Worm (Caenorhabditis elegans) whole organism, mixed stage, embryonic: Measurements from ENCODE around the gene tnt-3.

Experiments
- M03D4.4 ChIP-seq: sonication (generic microtip); optimal IDR thresholded peaks from 2 replicates; lab custom pipeline; 2017; ENCODE audit warnings: mild to moderate bottlenecking, missing genetic modification characterization, missing compliant biosample characterization
- bed-3 ChIP-seq: fragments of 200-800 bp; sonication (Bioruptor generic); optimal IDR thresholded peaks from 3 replicates; lab custom pipeline; 2018; ENCODE audit warnings: mild to moderate bottlenecking, missing genetic modification characterization, moderate library complexity, missing compliant biosample characterization
- blmp-1 ChIP-seq: fragments of 150-350 bp; optimal IDR thresholded peaks from 2 replicates; lab custom pipeline; 2014; ENCODE audit warnings: missing biosample characterization, missing genetic modification characterization
- ceh-39 ChIP-seq: fragments of 150-350 bp; optimal IDR thresholded peaks from 2 replicates; lab custom pipeline; 2014; ENCODE audit warnings: missing biosample characterization, missing genetic modification characterization
- ceh-43 ChIP-seq: fragments of 200-800 bp; sonication (Bioruptor generic); optimal IDR thresholded peaks from 2 replicates; lab custom pipeline; 2018; ENCODE audit warnings: mild to moderate bottlenecking, missing genetic modification characterization, moderate library complexity, missing compliant biosample characterization
- ceh-83 ChIP-seq: fragments of 200-800 bp; sonication (Bioruptor generic); optimal IDR thresholded peaks from 2 replicates; lab custom pipeline; 2018; ENCODE audit warnings: mild to moderate bottlenecking, missing genetic modification characterization, missing compliant biosample characterization
- ces-1 ChIP-seq: fragments of 150-350 bp; optimal IDR thresholded peaks from 2 replicates; lab custom pipeline; 2014; ENCODE audit warnings: missing biosample characterization, missing genetic modification reagents, missing genetic modification characterization
- cnd-1 ChIP-seq: fragments of 200-800 bp; sonication (Bioruptor generic); optimal IDR thresholded peaks from 2 replicates; lab custom pipeline; 2018; ENCODE audit warnings: mild to moderate bottlenecking, missing genetic modification characterization, missing compliant biosample characterization
- drap-1 ChIP-seq: fragments of 200-800 bp; sonication (Bioruptor generic); optimal IDR thresholded peaks from 3 replicates; lab custom pipeline; 2018; ENCODE audit warnings: mild to moderate bottlenecking, missing genetic modification characterization, missing compliant biosample characterization
- elt-1 ChIP-seq: sonication (generic microtip); optimal IDR thresholded peaks from 2 replicates; lab custom pipeline; 2017; ENCODE audit warnings: missing genetic modification characterization, mild to moderate bottlenecking, missing compliant biosample characterization, antibody characterized with exemption, moderate library complexity, borderline replicate concordance; ENCODE audit not compliant: insufficient read depth
- elt-3 ChIP-seq: fragments of 150-350 bp; optimal IDR thresholded peaks from 2 replicates; lab custom pipeline; 2014; ENCODE audit warnings: missing biosample characterization, missing genetic modification characterization
- flh-1 ChIP-seq: fragments of 200-800 bp; sonication (Bioruptor generic); optimal IDR thresholded peaks from 2 replicates; lab custom pipeline; 2018; ENCODE audit warnings: mild to moderate bottlenecking, missing genetic modification characterization, moderate library complexity, missing compliant biosample characterization
- ham-2 ChIP-seq: fragments of 200-800 bp; sonication (Bioruptor generic); optimal IDR thresholded peaks from 2 replicates; lab custom pipeline; 2018; ENCODE audit warnings: mild to moderate bottlenecking, missing genetic modification characterization, missing compliant biosample characterization
- hlh-1 ChIP-seq: fragments of 150-350 bp; optimal IDR thresholded peaks from 2 replicates; lab custom pipeline; 2014; ENCODE audit warnings: missing biosample characterization, missing genetic modification reagents, missing genetic modification characterization
- lin-13 ChIP-seq: fragments of 150-350 bp; optimal IDR thresholded peaks from 2 replicates; lab custom pipeline; 2014; ENCODE audit warnings: missing biosample characterization, missing genetic modification characterization
- lin-32 ChIP-seq: fragments of 200-800 bp; sonication (Bioruptor generic); optimal IDR thresholded peaks from 2 replicates; lab custom pipeline; 2018; ENCODE audit warnings: mild to moderate bottlenecking, missing genetic modification characterization, missing compliant biosample characterization
- lsy-2 ChIP-seq: fragments of 150-350 bp; optimal IDR thresholded peaks from 2 replicates; lab custom pipeline; 2014; ENCODE audit warnings: missing biosample characterization, missing genetic modification characterization
- mab-5 ChIP-seq: fragments of 150-350 bp; optimal IDR thresholded peaks from 2 replicates; lab custom pipeline; 2014; ENCODE audit warnings: missing biosample characterization, missing genetic modification characterization
- mep-1 ChIP-seq: fragments of 150-350 bp; optimal IDR thresholded peaks from 2 replicates; lab custom pipeline; 2017; ENCODE audit warnings: missing biosample characterization, missing genetic modification reagents, missing genetic modification characterization, inconsistent platforms
- mls-2 ChIP-seq: sonication (generic microtip); optimal IDR thresholded peaks from 2 replicates; lab custom pipeline; 2016; ENCODE audit warnings: mild to moderate bottlenecking, missing genetic modification characterization, moderate library complexity, missing compliant biosample characterization
- nhr-12 ChIP-seq: fragments of 150-350 bp; optimal IDR thresholded peaks from 2 replicates; lab custom pipeline; 2014; ENCODE audit warnings: missing biosample characterization, missing genetic modification characterization
- nhr-2 ChIP-seq: fragments of 150-350 bp; optimal IDR thresholded peaks from 2 replicates; lab custom pipeline; 2014; ENCODE audit warnings: missing biosample characterization, missing genetic modification characterization
- nhr-237 ChIP-seq: fragments of 150-350 bp; optimal IDR thresholded peaks from 2 replicates; lab custom pipeline; 2014; ENCODE audit warnings: missing biosample characterization, missing genetic modification characterization
- nhr-28 ChIP-seq: fragments of 150-350 bp; optimal IDR thresholded peaks from 2 replicates; lab custom pipeline; 2014; ENCODE audit warnings: missing biosample characterization, missing genetic modification characterization
- nhr-76 ChIP-seq: sonication (generic microtip); optimal IDR thresholded peaks from 2 replicates; lab custom pipeline; 2017; ENCODE audit warnings: missing biosample characterization, missing genetic modification characterization
- pha-4 ChIP-seq: fragments of 150-350 bp; optimal IDR thresholded peaks from 2 replicates; lab custom pipeline; 2018; ENCODE audit warnings: missing biosample characterization, missing genetic modification reagents, missing genetic modification characterization
- sem-2 ChIP-seq: fragments of 200-800 bp; sonication (Bioruptor generic); optimal IDR thresholded peaks from 2 replicates; lab custom pipeline; 2018; ENCODE audit warnings: mild to moderate bottlenecking, missing genetic modification characterization, missing compliant biosample characterization
- snpc-4 ChIP-seq: fragments of 150-350 bp; optimal IDR thresholded peaks from 2 replicates; lab custom pipeline; 2014; ENCODE audit warnings: missing biosample characterization, missing genetic modification characterization
- sptf-1 ChIP-seq: sonication (generic microtip); optimal IDR thresholded peaks from 2 replicates; lab custom pipeline; 2017; ENCODE audit warnings: mild to moderate bottlenecking, missing genetic modification characterization, moderate library complexity, missing compliant biosample characterization
- tbx-8 ChIP-seq: fragments of 200-800 bp; sonication (Bioruptor generic); optimal IDR thresholded peaks from 2 replicates; lab custom pipeline; 2018; ENCODE audit warnings: mild to moderate bottlenecking, missing genetic modification characterization, moderate library complexity, missing compliant biosample characterization
- unc-120 ChIP-seq: sonication (generic microtip); optimal IDR thresholded peaks from 2 replicates; lab custom pipeline; 2017; ENCODE audit warnings: missing genetic modification characterization, missing compliant biosample characterization; ENCODE audit not compliant: poor library complexity, severe bottlenecking
- unc-39 ChIP-seq: fragments of 150-350 bp; optimal IDR thresholded peaks from 2 replicates; lab custom pipeline; 2014; ENCODE audit warnings: missing biosample characterization, missing genetic modification characterization
- unc-62 ChIP-seq: fragments of 150-350 bp; optimal IDR thresholded peaks from 2 replicates; lab custom pipeline; 2014; ENCODE audit warnings: missing biosample characterization, missing genetic modification reagents, missing genetic modification characterization
- zip-8 ChIP-seq: fragments of 150-350 bp; optimal IDR thresholded peaks from 2 replicates; lab custom pipeline; 2014; ENCODE audit warnings: missing biosample characterization, missing genetic modification characterization
- ztf-11 ChIP-seq: fragments of 150-350 bp; optimal IDR thresholded peaks from 2 replicates; lab custom pipeline; 2014; ENCODE audit warnings: missing biosample characterization, missing genetic modification characterization

The tnt-3 gene

DNA sequence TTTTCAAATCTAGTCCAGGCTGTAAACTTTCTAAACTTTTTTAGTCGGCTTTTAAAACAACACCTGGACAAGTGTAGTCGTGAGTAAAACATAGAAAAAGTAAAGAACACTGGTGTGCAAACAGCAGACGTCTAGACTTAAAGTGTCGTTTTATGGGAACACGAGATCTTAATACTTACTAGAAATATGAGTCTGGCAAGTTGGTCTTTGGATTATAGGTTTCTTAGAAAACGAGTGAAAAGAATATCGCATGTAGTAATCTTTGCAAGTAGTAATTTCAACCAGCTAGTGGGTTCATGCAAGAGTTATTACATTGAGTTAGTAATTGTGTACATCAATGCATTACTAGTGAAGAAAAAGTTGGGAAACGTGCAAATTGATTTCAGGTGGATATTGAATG, 32.6 kb upstream of the tnt-3 start:
- TF ChIP-seq pha-4 (tag; lab: Kevin White, UChicago), result no peak
- no peak for TF ChIP-seq nhr-237 (tag; lab: Kevin White, UChicago)
- TF ChIP-seq ham-2 (GFP tag; lab: Kevin White, UChicago), result no peak
- no peak for TF ChIP-seq mep-1 (tag; lab: Kevin White, UChicago)
- TF ChIP-seq nhr-28 (tag; lab: Kevin White, UChicago), result no peak
- no peak for TF ChIP-seq flh-1 (GFP tag; lab: Kevin White, UChicago)
- no peak for TF ChIP-seq mls-2 (tag; lab: Kevin White, UChicago)
- TF ChIP-seq bed-3 (GFP tag; lab: Kevin White, UChicago), result no peak
- no peak for TF ChIP-seq unc-39 (tag; lab: Kevin White, UChicago)
- TF ChIP-seq nhr-76 (tag; lab: Kevin White, UChicago), result no peak
- no peak for TF ChIP-seq ceh-43
- TF ChIP-seq lin-32 (GFP tag; lab: Kevin White, UChicago), result no peak
- no peak for TF ChIP-seq drap-1 (GFP tag; lab: Kevin White, UChicago)
- no peak for TF ChIP-seq mab-5 (tag; lab: Kevin White, UChicago)

- TF ChIP-seq nhr-28 (tag; lab: Kevin White, UChicago), result no peak
- TF ChIP-seq pha-4 (tag; lab: Kevin White, UChicago), result no peak
- TF ChIP-seq cnd-1 (tag; lab: Kevin White, UChicago), result no peak
- no peak for TF ChIP-seq bed-3 (GFP tag; lab: Kevin White, UChicago)
- TF ChIP-seq nhr-2, result no peak
- TF ChIP-seq elt-1, result no peak
- no peak for TF ChIP-seq flh-1 (GFP tag; lab: Kevin White, UChicago)
- no peak for TF ChIP-seq nhr-76 (tag; lab: Kevin White, UChicago)
- no peak for TF ChIP-seq ceh-83 (GFP tag; lab: Kevin White, UChicago)
Measured at ce11 chrX:7976400-7976799, 31.5 kb upstream of the tnt-3 start, which contains the start of gene F45E1.5. Gene F45E1.5 (plus strand): TSS chrX:7976700.

- TF ChIP-seq elt-1 (no peak), blmp-1 (tag; lab: Kevin White, UChicago) (no peak), lsy-2 (tag; lab: Kevin White, UChicago) (no peak), mls-2 (tag; lab: Kevin White, UChicago) (no peak), nhr-76 (tag; lab: Kevin White, UChicago) (no peak), cnd-1 (tag; lab: Kevin White, UChicago) (no peak), nhr-237 (tag; lab: Kevin White, UChicago) (no peak), ham-2 (GFP tag; lab: Kevin White, UChicago) (no peak), ztf-11 (tag; lab: Kevin White, UChicago) (no peak)
Measured at ce11 chrX:7975741-7976140, 30.8 kb upstream of the tnt-3 start.

ce11 chrX:7968537-7968936, 23.6 kb upstream of the tnt-3 start:
- peak; percentile 43 for TF ChIP-seq zip-8 (tag; lab: Kevin White, UChicago)
- no peak for TF ChIP-seq flh-1 (GFP tag; lab: Kevin White, UChicago)
- peak; percentile 74 for TF ChIP-seq ces-1
- no peak for TF ChIP-seq pha-4 (tag; lab: Kevin White, UChicago)
- TF ChIP-seq nhr-2, result peak; percentile 90
- no peak for TF ChIP-seq blmp-1 (tag; lab: Kevin White, UChicago)
- no peak for TF ChIP-seq nhr-12

ce11 chrX:7965449-7965848, 20.6 kb upstream of the tnt-3 start:
- TF ChIP-seq lin-13 (tag; lab: Kevin White, UChicago) (no peak), ceh-39 (tag; lab: Kevin White, UChicago) (no peak), sptf-1 (tag; lab: Kevin White, UChicago) (no peak), nhr-76 (tag; lab: Kevin White, UChicago) (no peak), unc-62 (no peak), elt-1 (peak; percentile 54), ztf-11 (tag; lab: Kevin White, UChicago) (no peak), nhr-237 (tag; lab: Kevin White, UChicago) (no peak), flh-1 (GFP tag; lab: Kevin White, UChicago) (no peak), cnd-1 (tag; lab: Kevin White, UChicago) (peak; percentile 58), ceh-43 (no peak), hlh-1 (tag; lab: Kevin White, UChicago) (no peak), pha-4 (tag; lab: Kevin White, UChicago) (no peak), zip-8 (tag; lab: Kevin White, UChicago) (no peak), mls-2 (tag; lab: Kevin White, UChicago) (peak; percentile 25), lin-32 (GFP tag; lab: Kevin White, UChicago) (peak; percentile 52), tbx-8 (GFP tag; lab: Kevin White, UChicago) (no peak), nhr-28 (tag; lab: Kevin White, UChicago) (no peak), bed-3 (GFP tag; lab: Kevin White, UChicago) (no peak), elt-3 (tag; lab: Kevin White, UChicago) (no peak), unc-120 (tag; lab: Kevin White, UChicago) (no peak), unc-39 (tag; lab: Kevin White, UChicago) (no peak), ceh-83 (GFP tag; lab: Kevin White, UChicago) (no peak), blmp-1 (tag; lab: Kevin White, UChicago) (no peak), lsy-2 (tag; lab: Kevin White, UChicago) (no peak), ces-1 (no peak), sem-2 (GFP tag; lab: Kevin White, UChicago) (no peak), M03D4.4 (tag; lab: Kevin White, UChicago) (no peak), ham-2 (GFP tag; lab: Kevin White, UChicago) (no peak), mep-1 (tag; lab: Kevin White, UChicago) (no peak), nhr-12 (no peak), drap-1 (GFP tag; lab: Kevin White, UChicago) (no peak), nhr-2 (peak; percentile 89), snpc-4 (no peak), mab-5 (tag; lab: Kevin White, UChicago) (no peak)
